Fruit fly (Drosophila melanogaster) whole organism, embryonic: Measurements from ENCODE around the gene CG44088.

Experiments
- Atf3 ChIP-seq: fragments of 200-800 bp; sonication (Bioruptor generic); optimal IDR thresholded peaks from 3 replicates; lab custom pipeline; 2016; ENCODE audit warnings: missing biosample characterization, missing genetic modification characterization
- Awh ChIP-seq: fragments of 200-800 bp; sonication (Bioruptor generic); IDR thresholded peaks from 2 replicates; pipeline ENCODE4, ENCODE4 v1.3.6; 2022; ENCODE audit warnings: missing biosample characterization, missing genetic modification characterization
- CG12219 ChIP-seq: fragments of 200-800 bp; sonication (Bioruptor generic); optimal IDR thresholded peaks from 3 replicates; lab custom pipeline; 2018; ENCODE audit warnings: missing biosample characterization, mild to moderate bottlenecking, missing genetic modification characterization
- CG12942 ChIP-seq: fragments of 200-800 bp; sonication (Bioruptor generic); optimal IDR thresholded peaks from 3 replicates; lab custom pipeline; 2016; ENCODE audit warnings: missing biosample characterization, missing genetic modification characterization
- CG14710 ChIP-seq: fragments of 200-800 bp; sonication (Bioruptor generic); optimal IDR thresholded peaks from 3 replicates; lab custom pipeline; 2019; ENCODE audit warnings: missing biosample characterization, mild to moderate bottlenecking, missing genetic modification characterization, moderate library complexity
- CG15073 ChIP-seq: fragments of 200-800 bp; sonication (Bioruptor generic); optimal IDR thresholded peaks from 2 replicates; lab custom pipeline; 2016; ENCODE audit warnings: missing biosample characterization, missing genetic modification characterization
- CG1602 ChIP-seq: fragments of 200-800 bp; sonication (Bioruptor generic); optimal IDR thresholded peaks from 3 replicates; lab custom pipeline; 2016; ENCODE audit warnings: missing biosample characterization, missing genetic modification characterization
- CG1603 ChIP-seq: fragments of 200-800 bp; sonication (Bioruptor generic); optimal IDR thresholded peaks from 2 replicates; lab custom pipeline; 2019; ENCODE audit warnings: missing biosample characterization, mild to moderate bottlenecking, missing genetic modification characterization, moderate library complexity
- CG2116 ChIP-seq: fragments of 200-800 bp; sonication (Bioruptor generic); optimal IDR thresholded peaks from 3 replicates; lab custom pipeline; 2018; ENCODE audit warnings: missing biosample characterization, mild to moderate bottlenecking, missing genetic modification characterization
- CG2202 ChIP-seq: fragments of 200-800 bp; sonication (Bioruptor generic); optimal IDR thresholded peaks from 2 replicates; lab custom pipeline; 2018; ENCODE audit warnings: missing biosample characterization, mild to moderate bottlenecking, missing genetic modification characterization
- CG2875 ChIP-seq: fragments of 200-800 bp; sonication (Bioruptor generic); optimal IDR thresholded peaks from 2 replicates; lab custom pipeline; 2017; ENCODE audit warnings: missing biosample characterization, mild to moderate bottlenecking, missing genetic modification characterization, missing genetic modification reagents
- CG31365 ChIP-seq: fragments of 200-800 bp; sonication (Bioruptor generic); optimal IDR thresholded peaks from 2 replicates; lab custom pipeline; 2018; ENCODE audit warnings: missing biosample characterization, mild to moderate bottlenecking, missing genetic modification characterization
- CG31388 ChIP-seq: fragments of 200-800 bp; sonication (Bioruptor generic); optimal IDR thresholded peaks from 2 replicates; lab custom pipeline; 2016; ENCODE audit warnings: missing biosample characterization, missing genetic modification characterization
- CG3407 ChIP-seq: fragments of 200-800 bp; sonication (Bioruptor generic); optimal IDR thresholded peaks from 2 replicates; lab custom pipeline; 2018; ENCODE audit warnings: missing biosample characterization, mild to moderate bottlenecking, missing genetic modification characterization
- CG3995 ChIP-seq: fragments of 200-800 bp; sonication (Bioruptor generic); optimal IDR thresholded peaks from 3 replicates; lab custom pipeline; 2016; ENCODE audit warnings: missing biosample characterization, missing genetic modification characterization
- CG4282 ChIP-seq: fragments of 200-800 bp; sonication (Bioruptor generic); optimal IDR thresholded peaks from 2 replicates; lab custom pipeline; 2016; ENCODE audit warnings: missing biosample characterization, missing genetic modification characterization
- CG4360 ChIP-seq: fragments of 200-800 bp; sonication (Bioruptor generic); IDR thresholded peaks from 2 replicates; pipeline ENCODE4 v1.3.6; 2022; ENCODE audit warnings: missing biosample characterization, missing genetic modification characterization
- CG4617 ChIP-seq: fragments of 200-800 bp; sonication (Bioruptor generic); optimal IDR thresholded peaks from 3 replicates; lab custom pipeline; 2016; ENCODE audit warnings: missing biosample characterization, missing genetic modification characterization, borderline replicate concordance
- CG6254 ChIP-seq: fragments of 200-800 bp; sonication (Bioruptor generic); optimal IDR thresholded peaks from 3 replicates; lab custom pipeline; 2017; ENCODE audit warnings: mild to moderate bottlenecking, missing biosample characterization, missing genetic modification reagents, missing genetic modification characterization
- CG7271 ChIP-seq: fragments of 200-800 bp; sonication (Bioruptor generic); optimal IDR thresholded peaks from 2 replicates; lab custom pipeline; 2018; ENCODE audit warnings: missing biosample characterization, mild to moderate bottlenecking, missing genetic modification characterization, moderate library complexity
- CG9215 ChIP-seq: fragments of 200-800 bp; sonication (Bioruptor generic); IDR thresholded peaks from 2 replicates; pipeline ENCODE4 v1.3.6; 2022; ENCODE audit warnings: missing biosample characterization, missing genetic modification characterization
- CG9797 ChIP-seq: fragments of 200-800 bp; sonication (Bioruptor generic); optimal IDR thresholded peaks from 3 replicates; lab custom pipeline; 2018; ENCODE audit warnings: missing biosample characterization, mild to moderate bottlenecking, missing genetic modification characterization
- Dref ChIP-seq: fragments of 200-800 bp; sonication (Bioruptor generic); IDR thresholded peaks from 2 replicates; pipeline ENCODE4 v1.3.6; 2022; ENCODE audit warnings: missing biosample characterization, missing genetic modification characterization
- Gsc ChIP-seq: fragments of 200-800 bp; sonication (Bioruptor generic); IDR thresholded peaks from 2 replicates; pipeline ENCODE4 v1.3.6; 2022; ENCODE audit warnings: missing biosample characterization, missing genetic modification characterization
- H2.0 ChIP-seq: fragments of 200-800 bp; sonication (Bioruptor generic); IDR thresholded peaks from 2 replicates; pipeline ENCODE4 v1.3.6; 2022; ENCODE audit warnings: missing biosample characterization, missing genetic modification characterization
- Hr78 ChIP-seq, 2 experiments: fragments of 200-800 bp in 1 of 2; fragments of >200 bp in 1 of 2; sonication (Bioruptor generic) in 1 of 2; optimal IDR thresholded peaks; 2 replicates each; lab custom pipeline; 2017 to 2019; ENCODE audit warnings: missing biosample characterization in 2 of 2, missing genetic modification characterization in 2 of 2, mild to moderate bottlenecking in 1 of 2, moderate library complexity in 1 of 2
- NfI ChIP-seq: fragments of 200-800 bp; sonication (Bioruptor generic); optimal IDR thresholded peaks from 3 replicates; lab custom pipeline; 2018; ENCODE audit warnings: missing biosample characterization, mild to moderate bottlenecking, missing genetic modification characterization, moderate library complexity
- Ravus ChIP-seq: fragments of 200-800 bp; sonication (Bioruptor generic); IDR thresholded peaks from 2 replicates; pipeline ENCODE4 v1.3.6; 2022; ENCODE audit warnings: missing biosample characterization, missing genetic modification characterization
- Sry-β ChIP-seq: fragments of 200-800 bp; sonication (Bioruptor generic); optimal IDR thresholded peaks from 2 replicates; lab custom pipeline; 2018; ENCODE audit warnings: missing biosample characterization, mild to moderate bottlenecking, missing genetic modification characterization, moderate library complexity
- Ssrp ChIP-seq: fragments of 200-800 bp; sonication (Bioruptor generic); optimal IDR thresholded peaks from 2 replicates; lab custom pipeline; 2018; ENCODE audit warnings: missing biosample characterization, mild to moderate bottlenecking, missing genetic modification characterization, moderate library complexity
- Xrp1 ChIP-seq: fragments of 200-800 bp; sonication (Bioruptor generic); IDR thresholded peaks from 2 replicates; pipeline ENCODE4 v1.3.6; 2022; ENCODE audit warnings: missing biosample characterization, missing genetic modification characterization
- dati ChIP-seq: fragments of 200-800 bp; sonication (Bioruptor generic); IDR thresholded peaks from 2 replicates; pipeline ENCODE4 v1.3.6; 2022; ENCODE audit warnings: missing biosample characterization, missing genetic modification characterization
- dysf ChIP-seq: fragments of 200-800 bp; sonication (Bioruptor generic); IDR thresholded peaks from 3 replicates; pipeline ENCODE4 v1.3.6; 2022; ENCODE audit warnings: missing biosample characterization, missing genetic modification characterization
- fru ChIP-seq: fragments of >200 bp; optimal IDR thresholded peaks from 2 replicates; lab custom pipeline; 2017
- ftz-f1 ChIP-seq: fragments of 200-800 bp; sonication (Bioruptor generic); optimal IDR thresholded peaks from 2 replicates; lab custom pipeline; 2016; ENCODE audit warnings: missing biosample characterization, missing genetic modification characterization
- knrl ChIP-seq: fragments of 200-800 bp; sonication (Bioruptor generic); IDR thresholded peaks from 3 replicates; pipeline ENCODE4 v1.3.6; 2022; ENCODE audit warnings: missing biosample characterization, missing genetic modification characterization; ENCODE audit not compliant: partially characterized antibody
- lab ChIP-seq: fragments of 200-800 bp; sonication (Bioruptor generic); optimal IDR thresholded peaks from 3 replicates; lab custom pipeline; 2017; ENCODE audit warnings: missing biosample characterization, missing genetic modification characterization, mild to moderate bottlenecking, moderate library complexity, missing genetic modification reagents
- luna ChIP-seq: fragments of 200-800 bp; sonication (Bioruptor generic); optimal IDR thresholded peaks from 2 replicates; lab custom pipeline; 2016; ENCODE audit warnings: missing biosample characterization, missing genetic modification characterization
- nmo ChIP-seq: fragments of 200-800 bp; sonication (Bioruptor generic); optimal IDR thresholded peaks from 2 replicates; lab custom pipeline; 2018; ENCODE audit warnings: missing biosample characterization, mild to moderate bottlenecking, missing genetic modification characterization, moderate library complexity
- odd ChIP-seq: fragments of 200-800 bp; sonication (Bioruptor generic); optimal IDR thresholded peaks from 2 replicates; lab custom pipeline; 2017; ENCODE audit warnings: missing biosample characterization, mild to moderate bottlenecking, missing genetic modification characterization
- onecut ChIP-seq: fragments of 200-800 bp; sonication (Bioruptor generic); IDR thresholded peaks from 2 replicates; pipeline ENCODE4 v1.3.6; 2022; ENCODE audit warnings: missing biosample characterization, missing genetic modification characterization
- ranshi ChIP-seq: fragments of 200-800 bp; sonication (Bioruptor generic); IDR thresholded peaks from 2 replicates; pipeline ENCODE4 v1.3.6; 2022; ENCODE audit warnings: missing biosample characterization, missing genetic modification characterization
- ro ChIP-seq: fragments of 200-800 bp; sonication (Bioruptor generic); IDR thresholded peaks from 2 replicates; pipeline ENCODE4 v1.3.6; 2022; ENCODE audit warnings: missing biosample characterization, missing genetic modification characterization
- sc ChIP-seq, 3 experiments: fragments of >200 bp in 2 of 3; fragments of 200-800 bp in 1 of 3; sonication (Bioruptor generic) in 1 of 3; optimal IDR thresholded peaks; 2 replicates in 2 of 3; 3 replicates in 1 of 3; lab custom pipeline; 2017; ENCODE audit warnings: mild to moderate bottlenecking in 1 of 3, missing biosample characterization in 1 of 3, missing genetic modification characterization in 1 of 3, missing genetic modification reagents in 1 of 3
- scrt ChIP-seq: fragments of 200-800 bp; sonication (Bioruptor generic); optimal IDR thresholded peaks from 2 replicates; lab custom pipeline; 2018; ENCODE audit warnings: missing biosample characterization, mild to moderate bottlenecking, missing genetic modification characterization, moderate library complexity
- slbo ChIP-seq: fragments of 200-800 bp; sonication (Bioruptor generic); IDR thresholded peaks from 2 replicates; pipeline ENCODE4 v1.3.6; 2022; ENCODE audit warnings: missing biosample characterization, missing genetic modification characterization
- unc-4 ChIP-seq: fragments of 200-800 bp; sonication (Bioruptor generic); IDR thresholded peaks from 2 replicates; pipeline ENCODE4 v1.3.6; 2022; ENCODE audit warnings: missing biosample characterization, missing genetic modification characterization; ENCODE audit not compliant: partially characterized antibody

CG44088 gene

DNA sequence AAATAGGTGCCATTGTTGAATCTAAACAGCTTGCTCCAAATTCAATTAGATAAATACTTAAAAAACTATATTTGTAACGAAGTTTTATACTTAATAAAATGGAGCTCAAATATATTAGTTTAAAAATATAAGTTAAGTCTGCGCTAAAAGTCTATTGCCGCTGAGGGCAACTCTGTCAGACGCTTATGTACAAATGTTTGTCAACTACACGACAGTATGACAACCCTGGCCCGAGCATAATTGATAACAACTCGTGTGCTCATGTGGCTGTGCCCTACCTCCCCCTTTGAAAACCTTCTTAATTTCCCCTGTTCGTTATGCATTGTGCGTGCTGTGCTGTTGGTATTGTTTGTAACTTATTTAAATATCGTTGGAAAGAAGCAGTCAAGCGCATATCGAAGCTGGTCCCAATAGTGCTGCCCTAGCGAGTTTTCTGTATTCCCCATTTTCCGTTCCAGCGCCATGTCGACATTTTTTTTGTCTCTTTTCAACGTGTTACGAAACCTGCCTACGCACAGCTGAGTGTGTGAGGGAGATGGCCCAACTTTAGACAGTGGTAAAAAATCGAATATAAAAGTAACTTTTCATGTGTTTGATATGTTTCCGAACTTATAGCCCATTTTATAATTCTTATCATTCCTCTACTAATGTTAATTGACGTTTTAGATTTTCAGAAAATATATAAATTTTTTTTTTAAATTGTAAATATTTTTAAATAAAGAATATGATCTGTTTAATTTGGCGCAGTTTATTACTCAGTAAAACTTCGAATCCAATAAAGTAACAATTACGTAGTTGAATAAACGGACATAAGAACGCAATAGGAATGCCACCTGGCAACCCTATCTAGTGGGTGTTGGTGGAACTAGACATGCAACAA lies 30.2 kb upstream of the CG44088 start (continued):
- TF ChIP-seq ranshi (GFP tag; lab: Robert Waterston, UW), result peak; percentile 29; the same call in 1 of the 2 replicates
- TF ChIP-seq slbo (GFP tag; lab: Robert Waterston, UW), result peak; percentile 68
- peak; percentile 43 for TF ChIP-seq scrt (GFP tag; lab: Kevin White, UChicago)
- no peak for TF ChIP-seq CG9797
- TF ChIP-seq nmo (GFP tag; lab: Kevin White, UChicago), result peak; percentile 81
- TF ChIP-seq Gsc (GFP tag; lab: Robert Waterston, UW), result no peak
- peak; percentile 67 for TF ChIP-seq lab (GFP tag; lab: Kevin White, UChicago)
- TF ChIP-seq CG1603 (tag; lab: Kevin White, UChicago), result peak; percentile 40
- peak; percentile 50 for TF ChIP-seq CG3407 (GFP tag; lab: Kevin White, UChicago)
- peak; percentile 26 for TF ChIP-seq CG12942 (GFP tag; lab: Kevin White, UChicago)
- no peak for TF ChIP-seq CG3995 (GFP tag; lab: Kevin White, UChicago)
- peak; percentile 22 for TF ChIP-seq Atf3 (GFP tag; lab: Kevin White, UChicago)
- no peak for TF ChIP-seq CG31388 (GFP tag; lab: Kevin White, UChicago)
- TF ChIP-seq sc (optimal IDR thresholded peaks at IDR 0.05; lab: Kevin White, UChicago), result no peak
- peak; percentile 30 for TF ChIP-seq sc (GFP tag; optimal IDR thresholded peaks at IDR 0.05; lab: Kevin White, UChicago)
- peak; percentile 60 for TF ChIP-seq CG1602
- TF ChIP-seq CG2202 (tag; lab: Kevin White, UChicago), result peak; percentile 11
- peak; percentile 82 for TF ChIP-seq Ssrp (tag; lab: Kevin White, UChicago)
- no peak for TF ChIP-seq ftz-f1
- TF ChIP-seq CG6254 (GFP tag; lab: Kevin White, UChicago), result peak; percentile 61
- no peak for TF ChIP-seq Hr78 (GFP tag; optimal IDR thresholded peaks at IDR 0.05; lab: Kevin White, UChicago)
- TF ChIP-seq H2.0 (GFP tag; lab: Robert Waterston, UW), result peak; percentile 57
- TF ChIP-seq dati (GFP tag; lab: Robert Waterston, UW), result no peak
- no peak for TF ChIP-seq ro
- TF ChIP-seq fru, result no peak
- 0 out of 2 replicates have a peak, but pooled peaks have one; percentile 41 for TF ChIP-seq Awh (GFP tag; lab: Robert Waterston, UW)
- TF ChIP-seq CG14710, result peak; percentile 71
- TF ChIP-seq CG7271 (tag; lab: Kevin White, UChicago), result peak; percentile 4
- no peak for TF ChIP-seq CG31365 (tag; lab: Kevin White, UChicago)
- peak; percentile 75 for TF ChIP-seq dysf (GFP tag; lab: Robert Waterston, UW)
- peak; percentile 13 for TF ChIP-seq CG4617 (GFP tag; lab: Kevin White, UChicago)
- TF ChIP-seq NfI (GFP tag; lab: Kevin White, UChicago), result peak; percentile 49
- TF ChIP-seq CG9215 (GFP tag; lab: Robert Waterston, UW), result peak; percentile 46; the same call in 1 of the 2 replicates
- TF ChIP-seq odd (GFP tag; lab: Kevin White, UChicago), result peak; percentile 64
- no peak for TF ChIP-seq luna (GFP tag; lab: Kevin White, UChicago)
- peak; percentile 46 for TF ChIP-seq CG2875 (GFP tag; lab: Kevin White, UChicago)
- TF ChIP-seq Xrp1 (GFP tag; lab: Robert Waterston, UW), result peak; percentile 75; the same call in 1 of the 2 replicates
- no peak for TF ChIP-seq CG12219 (GFP tag; lab: Kevin White, UChicago)
- no peak for TF ChIP-seq unc-4 (GFP tag; lab: Robert Waterston, UW)
- peak; percentile 79 for TF ChIP-seq Sry-β (GFP tag; lab: Kevin White, UChicago)
- peak; percentile 63 for TF ChIP-seq CG4282 (GFP tag; lab: Kevin White, UChicago)
- TF ChIP-seq CG4360 (GFP tag; lab: Robert Waterston, UW), result no peak
- TF ChIP-seq knrl (GFP tag; lab: Robert Waterston, UW), result no peak
- no peak for TF ChIP-seq CG15073
- no peak for TF ChIP-seq Dref (GFP tag; lab: Robert Waterston, UW)
- no peak for TF ChIP-seq onecut (GFP tag; lab: Robert Waterston, UW)
- peak; percentile 36 for TF ChIP-seq CG2116
- TF ChIP-seq Ravus (GFP tag; lab: Robert Waterston, UW), result peak; percentile 10; the same call in 1 of the 2 replicates
